Worm (Caenorhabditis elegans) whole organism, midembryonic: Measurements from ENCODE around the gene Y54G2A.32.
"Not testable (repeated sequence)": the region's sequence is repeated elsewhere in the genome, so short reads cannot be mapped to it uniquely, and the experiment has no call there.

ENCODE experiments used
- T22C8.4 ChIP-seq: fragments of 200-800 bp; sonication (Bioruptor generic); IDR thresholded peaks from 2 replicates; pipeline ENCODE4 v1.3.6; 2022; ENCODE audit warnings: missing genetic modification characterization, missing compliant biosample characterization
- flt-1 ChIP-seq: fragments of 200-800 bp; sonication (Bioruptor generic); IDR thresholded peaks from 2 replicates; pipeline ENCODE4 v1.3.6; 2022; ENCODE audit warnings: missing genetic modification characterization, missing compliant biosample characterization
- klf-2 ChIP-seq: fragments of 200-800 bp; sonication (Bioruptor generic); conservative IDR thresholded peaks from 2 replicates; pipeline ENCODE4 v1.3.6; 2022; ENCODE audit warnings: missing genetic modification reagents, missing genetic modification characterization, missing compliant biosample characterization
- ref-1 ChIP-seq: fragments of 200-800 bp; sonication (Bioruptor generic); conservative IDR thresholded peaks from 2 replicates; pipeline ENCODE4 v1.3.6; 2022; ENCODE audit warnings: missing genetic modification reagents, missing genetic modification characterization, missing compliant biosample characterization
- tab-1 ChIP-seq: fragments of 200-800 bp; sonication (Bioruptor generic); IDR thresholded peaks from 2 replicates; pipeline ENCODE4 v1.3.6; 2022; ENCODE audit warnings: missing genetic modification characterization, missing compliant biosample characterization
- ztf-23 ChIP-seq: fragments of 200-800 bp; sonication (Bioruptor generic); IDR thresholded peaks from 2 replicates; pipeline ENCODE4 v1.3.6; 2022; ENCODE audit warnings: missing genetic modification reagents, missing genetic modification characterization, missing compliant biosample characterization
- ztf-29 ChIP-seq: fragments of 200-800 bp; sonication (Bioruptor generic); IDR thresholded peaks from 2 replicates; pipeline ENCODE4 v1.3.6; 2022; ENCODE audit warnings: missing genetic modification reagents, missing genetic modification characterization, missing compliant biosample characterization

DNA sequence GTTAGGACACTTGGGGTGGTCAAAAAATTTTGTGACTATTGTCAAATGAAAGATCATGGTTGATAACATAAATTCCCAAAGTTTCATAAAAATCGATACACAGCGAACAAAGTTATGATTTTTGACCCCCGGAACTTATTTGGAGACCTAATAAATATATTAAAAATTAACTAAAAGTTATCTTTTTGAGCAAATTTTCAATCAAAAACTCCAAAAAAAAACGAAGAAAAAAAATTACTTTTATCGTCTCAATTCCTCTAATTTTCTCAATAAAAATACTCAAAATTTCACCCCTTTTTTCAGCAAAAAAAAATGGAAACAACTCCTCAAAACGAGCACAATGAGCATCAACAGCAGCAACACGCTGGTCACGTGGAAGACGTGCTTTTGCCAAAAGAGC, 15.4 kb upstream of the Y54G2A.32 start, which contains the start of gene atln-1:
- TF ChIP-seq klf-2 (GFP tag; lab: Robert Waterston, UW); tab-1 (GFP tag; lab: Robert Waterston, UW); ref-1 (GFP tag; lab: Robert Waterston, UW); flt-1 (GFP tag; lab: Robert Waterston, UW); T22C8.4 (GFP tag; lab: Robert Waterston, UW); ztf-29; ztf-23 (GFP tag; lab: Robert Waterston, UW): not testable (repeated sequence)
